Fruit fly (Drosophila melanogaster): ENCODE measurements around the gene CG34299.

Gene CG34299

dm6 chr3R:30255255-30256121, 6.1 kb downstream of the CG34299 start (continued):
- TF ChIP-seq achi (GFP tag; optimal IDR thresholded peaks at IDR 0.05) (peak; percentile 96), CG10631 (GFP tag; optimal IDR thresholded peaks at IDR 0.05) (peak; percentile 95), net (GFP tag; optimal IDR thresholded peaks at IDR 0.05) (peak; percentile 95), CG31627 (GFP tag; optimal IDR thresholded peaks at IDR 0.05) (peak; percentile 81), spab (GFP tag; optimal IDR thresholded peaks at IDR 0.05) (peak; percentile 97), fd59A (GFP tag; optimal IDR thresholded peaks at IDR 0.05) (peak; percentile 96), Lpt (GFP tag; optimal IDR thresholded peaks at IDR 0.05) (peak; percentile 83), CG6163 (GFP tag; IDR thresholded peaks at IDR 0.05) (peak; percentile 99), CG3032 (tag; optimal IDR thresholded peaks at IDR 0.05) (peak; percentile 98), CG6854 (GFP tag; optimal IDR thresholded peaks at IDR 0.05) (peak; percentile 93), CG6276 (GFP tag; optimal IDR thresholded peaks at IDR 0.05) (peak; percentile 82), pdm3 (GFP tag; optimal IDR thresholded peaks at IDR 0.05) (peak; percentile 93), lz (GFP tag; optimal IDR thresholded peaks at IDR 0.05) (peak; percentile 91), CG32006 (GFP tag; optimal IDR thresholded peaks at IDR 0.05) (peak; percentile 90), CG8632 (GFP tag; optimal IDR thresholded peaks at IDR 0.05) (peak; percentile 95), cyc (GFP tag; optimal IDR thresholded peaks at IDR 0.05) (peak; percentile 76), CG1621 (tag; optimal IDR thresholded peaks at IDR 0.05) (peak; percentile 96), Blimp-1 (GFP tag; optimal IDR thresholded peaks at IDR 0.05) (peak; percentile 77), CG3919 (GFP tag; optimal IDR thresholded peaks at IDR 0.05) (peak; percentile 95), CG9139 (GFP tag; optimal IDR thresholded peaks at IDR 0.05) (peak; percentile 97), CG7368 (GFP tag; optimal IDR thresholded peaks at IDR 0.05) (peak; percentile 90), dsx (GFP tag; optimal IDR thresholded peaks at IDR 0.05; ENCODE audit: poor library complexity, severe bottlenecking) (peak; percentile 99), CG11294 (GFP tag; IDR thresholded peaks at IDR 0.05) (peak; percentile 75), CG10669 (GFP tag; optimal IDR thresholded peaks at IDR 0.05) (peak; percentile 96), salr (GFP tag; optimal IDR thresholded peaks at IDR 0.05) (peak; percentile 91 to 93), Smox (GFP tag; optimal IDR thresholded peaks at IDR 0.05) (peak; percentile 91), CG11762 (GFP tag; optimal IDR thresholded peaks at IDR 0.05; ENCODE audit: insufficient read depth) (peak; percentile 89), topi (GFP tag; optimal IDR thresholded peaks at IDR 0.05) (peak; percentile 88), CG6792 (GFP tag; optimal IDR thresholded peaks at IDR 0.05) (peak; percentile 95), vri (GFP tag; optimal IDR thresholded peaks at IDR 0.05) (peak; percentile 91), Hr38 (GFP tag; optimal IDR thresholded peaks at IDR 0.05) (no peak)

dm6 chr3R:30256233-30256632, 6.8 kb downstream of the CG34299 start:
- TF ChIP-seq CG10631 (GFP tag; optimal IDR thresholded peaks at IDR 0.05) (peak; percentile 43), esn (GFP tag; optimal IDR thresholded peaks at IDR 0.05) (peak; percentile 65), achi (GFP tag; optimal IDR thresholded peaks at IDR 0.05) (peak; percentile 67), CG15336 (GFP tag; IDR thresholded peaks at IDR 0.05) (peak; percentile 44; the same call in 1 of the 2 replicates), Lpt (GFP tag; optimal IDR thresholded peaks at IDR 0.05) (no peak), CG11294 (GFP tag; IDR thresholded peaks at IDR 0.05) (no peak), acj6 (GFP tag; optimal IDR thresholded peaks at IDR 0.05) (peak; percentile 59), CG8632 (GFP tag; optimal IDR thresholded peaks at IDR 0.05) (peak; percentile 71), CG8319 (GFP tag; optimal IDR thresholded peaks at IDR 0.05) (peak; percentile 14), vri (GFP tag; optimal IDR thresholded peaks at IDR 0.05) (no peak), Sox14 (GFP tag; optimal IDR thresholded peaks at IDR 0.05) (peak; percentile 37), Eip93F (GFP tag; optimal IDR thresholded peaks at IDR 0.05) (no peak), pdm3 (GFP tag; optimal IDR thresholded peaks at IDR 0.05) (peak; percentile 52), Met (GFP tag; optimal IDR thresholded peaks at IDR 0.05) (peak; percentile 65), Smox (GFP tag; optimal IDR thresholded peaks at IDR 0.05) (peak; percentile 58), CG10669 (GFP tag; optimal IDR thresholded peaks at IDR 0.05) (peak; percentile 56), fd59A (GFP tag; optimal IDR thresholded peaks at IDR 0.05) (peak; percentile 62), topi (GFP tag; optimal IDR thresholded peaks at IDR 0.05) (peak; percentile 56), salr (GFP tag; optimal IDR thresholded peaks at IDR 0.05) (peak in 1 of 2 experiments; percentile 71), Hr4 (GFP tag; optimal IDR thresholded peaks at IDR 0.05) (peak; percentile 31), Ets21C (GFP tag; optimal IDR thresholded peaks at IDR 0.05) (peak; percentile 17), Sox102F (GFP tag; optimal IDR thresholded peaks at IDR 0.05) (peak; percentile 38), fd85E (GFP tag; optimal IDR thresholded peaks at IDR 0.05) (no peak), Eip75B (GFP tag; optimal IDR thresholded peaks at IDR 0.05) (no peak), Sox15 (GFP tag; optimal IDR thresholded peaks at IDR 0.05) (peak; percentile 21), CG34406 (GFP tag; optimal IDR thresholded peaks at IDR 0.05) (peak; percentile 71), svp (GFP tag) (peak; percentile 51), CG11762 (GFP tag; optimal IDR thresholded peaks at IDR 0.05; ENCODE audit: insufficient read depth) (no peak), CG4318 (GFP tag; optimal IDR thresholded peaks at IDR 0.05) (no peak)

Data from whole organism, prepupa.